Fruit fly (Drosophila melanogaster) whole organism, embryonic: Measurements from ENCODE around the gene CG32984.

Source experiments
- Atf3 ChIP-seq: fragments of 200-800 bp; sonication (Bioruptor generic); optimal IDR thresholded peaks from 3 replicates; lab custom pipeline; 2016; ENCODE audit warnings: missing biosample characterization, missing genetic modification characterization
- CG10274 ChIP-seq: fragments of 200-800 bp; sonication (Bioruptor generic); optimal IDR thresholded peaks from 3 replicates; lab custom pipeline; 2017; ENCODE audit warnings: missing biosample characterization, mild to moderate bottlenecking, missing genetic modification characterization
- CG12155 ChIP-seq: fragments of 200-800 bp; sonication (Bioruptor generic); optimal IDR thresholded peaks from 3 replicates; lab custom pipeline; 2016; ENCODE audit warnings: missing biosample characterization, missing genetic modification characterization
- CG1233 ChIP-seq: fragments of 200-800 bp; sonication (Bioruptor generic); optimal IDR thresholded peaks from 4 replicates; lab custom pipeline; 2018; ENCODE audit warnings: missing biosample characterization, mild to moderate bottlenecking, missing genetic modification characterization
- CG12769 ChIP-seq: fragments of 200-800 bp; sonication (Bioruptor generic); optimal IDR thresholded peaks from 2 replicates; lab custom pipeline; 2019; ENCODE audit warnings: missing biosample characterization, mild to moderate bottlenecking, missing genetic modification characterization, moderate library complexity
- CG13424 ChIP-seq: fragments of 200-800 bp; sonication (Bioruptor generic); optimal IDR thresholded peaks from 2 replicates; lab custom pipeline; 2019; ENCODE audit warnings: missing biosample characterization, mild to moderate bottlenecking, missing genetic modification characterization, moderate library complexity
- CG14050 ChIP-seq: fragments of 200-800 bp; sonication (Bioruptor generic); IDR thresholded peaks from 3 replicates; pipeline ENCODE4 v1.3.6; 2022; ENCODE audit warnings: missing biosample characterization, missing genetic modification characterization
- CG15073 ChIP-seq: fragments of 200-800 bp; sonication (Bioruptor generic); optimal IDR thresholded peaks from 2 replicates; lab custom pipeline; 2016; ENCODE audit warnings: missing biosample characterization, missing genetic modification characterization
- CG17328 ChIP-seq: fragments of 200-800 bp; sonication (Bioruptor generic); IDR thresholded peaks from 2 replicates; pipeline ENCODE4 v1.3.6; 2022; ENCODE audit warnings: missing biosample characterization, missing genetic modification characterization
- CG18476 ChIP-seq: fragments of 200-800 bp; sonication (Bioruptor generic); optimal IDR thresholded peaks from 2 replicates; lab custom pipeline; 2016; ENCODE audit warnings: missing biosample characterization, mild to moderate bottlenecking, missing genetic modification characterization
- CG2199 ChIP-seq: fragments of 200-800 bp; sonication (Bioruptor generic); IDR thresholded peaks from 3 replicates; pipeline ENCODE4 v1.3.6; 2022; ENCODE audit warnings: missing biosample characterization, missing genetic modification characterization
- CG3163 ChIP-seq: fragments of 200-800 bp; sonication (Bioruptor generic); optimal IDR thresholded peaks from 3 replicates; lab custom pipeline; 2016; ENCODE audit warnings: missing biosample characterization, missing genetic modification characterization
- CG33557 ChIP-seq: fragments of 200-800 bp; sonication (Bioruptor generic); optimal IDR thresholded peaks from 2 replicates; lab custom pipeline; 2019; ENCODE audit warnings: missing biosample characterization, mild to moderate bottlenecking, missing genetic modification characterization, moderate library complexity
- CG4282 ChIP-seq: fragments of 200-800 bp; sonication (Bioruptor generic); optimal IDR thresholded peaks from 2 replicates; lab custom pipeline; 2016; ENCODE audit warnings: missing biosample characterization, missing genetic modification characterization
- CG4424 ChIP-seq: fragments of 200-800 bp; sonication (Bioruptor generic); optimal IDR thresholded peaks from 3 replicates; lab custom pipeline; 2016; ENCODE audit warnings: missing biosample characterization, missing genetic modification characterization
- CG5953 ChIP-seq: fragments of 200-800 bp; sonication (Bioruptor generic); IDR thresholded peaks from 2 replicates; pipeline ENCODE4 v1.3.6; 2022; ENCODE audit warnings: missing biosample characterization, missing genetic modification characterization
- CG7987 ChIP-seq: fragments of 200-800 bp; sonication (Bioruptor generic); optimal IDR thresholded peaks from 2 replicates; lab custom pipeline; 2018; ENCODE audit warnings: missing biosample characterization, mild to moderate bottlenecking, missing genetic modification characterization, moderate library complexity
- CG9215 ChIP-seq: fragments of 200-800 bp; sonication (Bioruptor generic); IDR thresholded peaks from 2 replicates; pipeline ENCODE4 v1.3.6; 2022; ENCODE audit warnings: missing biosample characterization, missing genetic modification characterization
- CG9609 ChIP-seq: fragments of 200-800 bp; sonication (Bioruptor generic); optimal IDR thresholded peaks from 3 replicates; lab custom pipeline; 2016; ENCODE audit warnings: missing biosample characterization, missing genetic modification characterization
- CHES-1-like ChIP-seq: fragments of 200-800 bp; sonication (Bioruptor generic); optimal IDR thresholded peaks from 2 replicates; lab custom pipeline; 2016; ENCODE audit warnings: missing biosample characterization, missing genetic modification characterization
- Elba2 ChIP-seq: fragments of 200-800 bp; sonication (Bioruptor generic); optimal IDR thresholded peaks from 3 replicates; lab custom pipeline; 2016; ENCODE audit warnings: missing biosample characterization, missing genetic modification characterization
- H2.0 ChIP-seq: fragments of 200-800 bp; sonication (Bioruptor generic); IDR thresholded peaks from 2 replicates; pipeline ENCODE4 v1.3.6; 2022; ENCODE audit warnings: missing biosample characterization, missing genetic modification characterization
- Hmr ChIP-seq: fragments of 200-800 bp; sonication (Bioruptor generic); optimal IDR thresholded peaks from 3 replicates; lab custom pipeline; 2017; ENCODE audit warnings: mild to moderate bottlenecking, missing biosample characterization, missing genetic modification reagents, missing genetic modification characterization
- Hmx ChIP-seq: fragments of 200-800 bp; sonication (Bioruptor generic); optimal IDR thresholded peaks from 2 replicates; lab custom pipeline; 2016; ENCODE audit warnings: missing biosample characterization, missing genetic modification characterization
- Hsf ChIP-seq: fragments of 200-800 bp; sonication (Bioruptor generic); optimal IDR thresholded peaks from 3 replicates; lab custom pipeline; 2016; ENCODE audit warnings: missing biosample characterization, missing genetic modification characterization
- Lim3 ChIP-seq: fragments of 200-800 bp; sonication (Bioruptor generic); IDR thresholded peaks from 2 replicates; pipeline ENCODE4 v1.3.6; 2022; ENCODE audit warnings: missing biosample characterization, missing genetic modification characterization
- MESR4 ChIP-seq: fragments of 200-800 bp; sonication (Bioruptor generic); optimal IDR thresholded peaks from 2 replicates; lab custom pipeline; 2018; ENCODE audit warnings: missing biosample characterization, mild to moderate bottlenecking, missing genetic modification characterization, moderate library complexity
- Meics ChIP-seq: fragments of 200-800 bp; sonication (Bioruptor generic); optimal IDR thresholded peaks from 2 replicates; lab custom pipeline; 2017; ENCODE audit warnings: missing biosample characterization, mild to moderate bottlenecking, missing genetic modification characterization
- Opbp ChIP-seq: fragments of 200-800 bp; sonication (Bioruptor generic); IDR thresholded peaks from 3 replicates; pipeline ENCODE4 v1.3.6; 2022; ENCODE audit warnings: missing biosample characterization, missing genetic modification characterization; ENCODE audit not compliant: partially characterized antibody
- PHDP ChIP-seq: fragments of 200-800 bp; sonication (Bioruptor generic); optimal IDR thresholded peaks from 3 replicates; lab custom pipeline; 2018; ENCODE audit warnings: missing biosample characterization, mild to moderate bottlenecking, missing genetic modification characterization, moderate library complexity
- Pdp1 ChIP-seq, 2 experiments: fragments of 200-800 bp; sonication (Bioruptor generic); optimal IDR thresholded peaks; 3 replicates each; lab custom pipeline; 2016; ENCODE audit warnings: missing biosample characterization in 2 of 2, missing genetic modification characterization in 2 of 2, mild to moderate bottlenecking in 1 of 2, moderate library complexity in 1 of 2
- crp ChIP-seq, 2 experiments: fragments of 200-800 bp; sonication (Bioruptor generic); optimal IDR thresholded peaks; 2 replicates in 1 of 2; 3 replicates in 1 of 2; lab custom pipeline; 2017; ENCODE audit warnings: missing biosample characterization in 2 of 2, missing genetic modification characterization in 2 of 2, mild to moderate bottlenecking in 1 of 2, moderate library complexity in 1 of 2
- cwo ChIP-seq: fragments of 200-800 bp; sonication (Bioruptor generic); optimal IDR thresholded peaks from 3 replicates; lab custom pipeline; 2017; ENCODE audit warnings: missing biosample characterization, missing genetic modification characterization, mild to moderate bottlenecking, moderate library complexity, missing genetic modification reagents
- dimm ChIP-seq: fragments of 200-800 bp; sonication (Bioruptor generic); IDR thresholded peaks from 2 replicates; pipeline ENCODE4 v1.3.6; 2022; ENCODE audit warnings: missing biosample characterization, missing genetic modification characterization
- dm ChIP-seq: fragments of 200-800 bp; sonication (Bioruptor generic); optimal IDR thresholded peaks from 3 replicates; lab custom pipeline; 2016; ENCODE audit warnings: missing biosample characterization, missing genetic modification characterization
- fd102C ChIP-seq: fragments of 200-800 bp; sonication (Bioruptor generic); optimal IDR thresholded peaks from 2 replicates; lab custom pipeline; 2018; ENCODE audit warnings: missing biosample characterization, mild to moderate bottlenecking, missing genetic modification characterization, moderate library complexity
- gfzf ChIP-seq: fragments of 200-800 bp; sonication (Bioruptor generic); optimal IDR thresholded peaks from 2 replicates; lab custom pipeline; 2016; ENCODE audit warnings: missing biosample characterization, mild to moderate bottlenecking, missing genetic modification characterization, moderate library complexity
- h ChIP-seq: fragments of >200 bp; optimal IDR thresholded peaks from 2 replicates; lab custom pipeline; 2017
- oc ChIP-seq: fragments of 200-800 bp; sonication (Bioruptor generic); optimal IDR thresholded peaks from 2 replicates; lab custom pipeline; 2018; ENCODE audit warnings: missing biosample characterization, mild to moderate bottlenecking, missing genetic modification characterization, moderate library complexity
- pfk ChIP-seq: fragments of 200-800 bp; sonication (Bioruptor generic); optimal IDR thresholded peaks from 2 replicates; lab custom pipeline; 2018; ENCODE audit warnings: missing biosample characterization, mild to moderate bottlenecking, missing genetic modification characterization, moderate library complexity
- ranshi ChIP-seq: fragments of 200-800 bp; sonication (Bioruptor generic); IDR thresholded peaks from 2 replicates; pipeline ENCODE4 v1.3.6; 2022; ENCODE audit warnings: missing biosample characterization, missing genetic modification characterization
- run ChIP-seq: fragments of 200-800 bp; sonication (Bioruptor generic); optimal IDR thresholded peaks from 3 replicates; lab custom pipeline; 2018; ENCODE audit warnings: missing biosample characterization, mild to moderate bottlenecking, missing genetic modification characterization
- seq ChIP-seq: fragments of 200-800 bp; sonication (Bioruptor generic); IDR thresholded peaks from 2 replicates; pipeline ENCODE4 v1.3.6; 2022; ENCODE audit warnings: missing biosample characterization, missing genetic modification characterization
- sna ChIP-seq: fragments of 200-800 bp; sonication (Bioruptor generic); IDR thresholded peaks from 2 replicates; pipeline ENCODE4 v1.3.6; 2022; ENCODE audit warnings: missing biosample characterization, missing genetic modification characterization; ENCODE audit not compliant: partially characterized antibody
- tin ChIP-seq: fragments of 200-800 bp; sonication (Bioruptor generic); optimal IDR thresholded peaks from 3 replicates; lab custom pipeline; 2016; ENCODE audit warnings: missing biosample characterization, missing genetic modification characterization
- trem ChIP-seq: fragments of 200-800 bp; optimal IDR thresholded peaks from 3 replicates; lab custom pipeline; 2019; ENCODE audit warnings: missing biosample characterization, mild to moderate bottlenecking, missing genetic modification characterization, moderate library complexity
- usp ChIP-seq: fragments of >200 bp; optimal IDR thresholded peaks from 2 replicates; lab custom pipeline; 2017; ENCODE audit warnings: missing biosample characterization, missing genetic modification characterization
- vfl ChIP-seq: fragments of 200-800 bp; sonication (Bioruptor generic); optimal IDR thresholded peaks from 2 replicates; lab custom pipeline; 2016; ENCODE audit warnings: missing biosample characterization, missing genetic modification characterization
- wdn ChIP-seq: fragments of 200-800 bp; sonication (Bioruptor generic); IDR thresholded peaks from 2 replicates; pipeline ENCODE4 v1.3.6; 2022; ENCODE audit warnings: missing biosample characterization, missing genetic modification characterization
- zfh1 ChIP-seq: fragments of 200-800 bp; sonication (Bioruptor generic); IDR thresholded peaks from 3 replicates; pipeline ENCODE4 v1.3.6; 2022; ENCODE audit warnings: missing biosample characterization, missing genetic modification characterization

The CG32984 gene

dm6 chr2L:8984614-8985318 lies 20.0 kb downstream of the CG32984 start, which contains the start of gene CG13101 (continued):
- TF ChIP-seq CG13424 (tag; lab: Kevin White, UChicago), result peak; percentile 94
- peak; percentile 85 for TF ChIP-seq vfl (GFP tag; lab: Kevin White, UChicago)
- TF ChIP-seq CG2199 (GFP tag; lab: Robert Waterston, UW), result peak; percentile 93
- TF ChIP-seq CG12769, result peak; percentile 90
- TF ChIP-seq crp (GFP tag; optimal IDR thresholded peaks at IDR 0.05; lab: Kevin White, UChicago), result peak in 1 of 2 experiments; percentile 38
- peak; percentile 90 for TF ChIP-seq CG18476
- peak; percentile 42 for TF ChIP-seq CHES-1-like (GFP tag; lab: Kevin White, UChicago)
- TF ChIP-seq Hmr (GFP tag; lab: Kevin White, UChicago), result peak; percentile 93
- TF ChIP-seq CG14050, result peak; percentile 89
- TF ChIP-seq CG7987 (GFP tag; lab: Kevin White, UChicago), result peak; percentile 76
- peak; percentile 87 for TF ChIP-seq CG1233 (GFP tag; lab: Kevin White, UChicago)
- peak; percentile 88 for TF ChIP-seq CG12155 (GFP tag; lab: Kevin White, UChicago)
- no peak for TF ChIP-seq Opbp
- TF ChIP-seq CG5953 (GFP tag; lab: Robert Waterston, UW), result peak; percentile 74; the same call in 1 of the 2 replicates
- peak; percentile 93 for TF ChIP-seq Meics (GFP tag; lab: Kevin White, UChicago)
- no peak for TF ChIP-seq pfk (GFP tag; lab: Kevin White, UChicago)
- TF ChIP-seq Atf3 (GFP tag; lab: Kevin White, UChicago), result peak; percentile 79
- TF ChIP-seq PHDP (tag; lab: Kevin White, UChicago), result peak; percentile 96
- TF ChIP-seq gfzf (GFP tag; lab: Kevin White, UChicago), result no peak
- TF ChIP-seq cwo (GFP tag; lab: Kevin White, UChicago), result peak; percentile 89
- TF ChIP-seq dm (GFP tag; lab: Kevin White, UChicago), result peak; percentile 50
- peak; percentile 94 for TF ChIP-seq seq
- TF ChIP-seq usp, result no peak
- TF ChIP-seq run (tag; lab: Kevin White, UChicago), result peak; percentile 85
- TF ChIP-seq MESR4 (GFP tag; lab: Kevin White, UChicago), result peak; percentile 42
- no peak for TF ChIP-seq h (lab: Kevin White, UChicago)
- peak; percentile 45 for TF ChIP-seq fd102C (GFP tag; lab: Kevin White, UChicago)
- TF ChIP-seq H2.0 (GFP tag; lab: Robert Waterston, UW), result peak; percentile 93
- peak; percentile 94 for TF ChIP-seq zfh1 (GFP tag; lab: Robert Waterston, UW)
- 0 out of 2 replicates have a peak, but pooled peaks have one; percentile 46 for TF ChIP-seq Lim3
- peak; percentile 88 for TF ChIP-seq trem (tag; lab: Kevin White, UChicago)
- peak; percentile 55 for TF ChIP-seq CG10274 (GFP tag; lab: Kevin White, UChicago)
- TF ChIP-seq CG3163, result peak; percentile 69
- TF ChIP-seq sna (GFP tag; lab: Robert Waterston, UW), result no peak
- peak; percentile 94 for TF ChIP-seq ranshi
- TF ChIP-seq CG33557 (GFP tag; lab: Kevin White, UChicago), result peak; percentile 80
- peak; percentile 71 for TF ChIP-seq Hmx
- peak; percentile 56 for TF ChIP-seq CG15073 (GFP tag; lab: Kevin White, UChicago)
- peak; percentile 93 for TF ChIP-seq CG4424 (GFP tag; lab: Kevin White, UChicago)
- TF ChIP-seq CG4282 (GFP tag; lab: Kevin White, UChicago), result peak; percentile 23
- peak; percentile 41 for TF ChIP-seq Elba2
- peak; percentile 85 to 87 for TF ChIP-seq Pdp1 (GFP tag; optimal IDR thresholded peaks at IDR 0.05; lab: Kevin White, UChicago)
- peak; percentile 87 for TF ChIP-seq CG9215 (GFP tag; lab: Robert Waterston, UW)
- peak; percentile 92 for TF ChIP-seq Hsf (GFP tag; lab: Kevin White, UChicago)
- peak; percentile 72 for TF ChIP-seq dimm (GFP tag; lab: Robert Waterston, UW)
- TF ChIP-seq CG9609 (GFP tag; lab: Kevin White, UChicago), result peak; percentile 69
- peak; percentile 88 for TF ChIP-seq tin (GFP tag; lab: Kevin White, UChicago)
- TF ChIP-seq wdn (GFP tag; lab: Robert Waterston, UW), result peak; percentile 90
- peak; percentile 93 for TF ChIP-seq oc (tag; lab: Kevin White, UChicago)
- peak; percentile 96 for TF ChIP-seq CG17328 (GFP tag; lab: Robert Waterston, UW)
